Fruit fly (Drosophila melanogaster) whole organism, embryonic: ENCODE data around the gene Atg5.

Experiments
- Abd-B ChIP-seq: fragments of 200-800 bp; sonication (Bioruptor generic); optimal IDR thresholded peaks from 2 replicates; lab custom pipeline; 2018; ENCODE audit warnings: missing biosample characterization, mild to moderate bottlenecking, missing genetic modification characterization, moderate library complexity
- Atf-2 ChIP-seq: fragments of 200-800 bp; sonication (Bioruptor generic); optimal IDR thresholded peaks from 2 replicates; lab custom pipeline; 2016; ENCODE audit warnings: missing biosample characterization, missing genetic modification characterization
- CG10321 ChIP-seq: fragments of 200-800 bp; sonication (Bioruptor generic); IDR thresholded peaks from 2 replicates; pipeline ENCODE4 v1.3.6; 2022; ENCODE audit warnings: missing biosample characterization, missing genetic modification characterization
- CG10979 ChIP-seq: fragments of 200-800 bp; sonication (Bioruptor generic); optimal IDR thresholded peaks from 2 replicates; lab custom pipeline; 2018; ENCODE audit warnings: missing biosample characterization, mild to moderate bottlenecking, missing genetic modification characterization, moderate library complexity
- CG11695 ChIP-seq: fragments of 200-800 bp; sonication (Bioruptor generic); IDR thresholded peaks from 3 replicates; pipeline ENCODE4 v1.3.6; 2022; ENCODE audit warnings: missing biosample characterization, missing genetic modification characterization
- CG13624 ChIP-seq: fragments of 200-800 bp; sonication (Bioruptor generic); optimal IDR thresholded peaks from 2 replicates; lab custom pipeline; 2016; ENCODE audit warnings: missing biosample characterization, missing genetic modification characterization
- CG14860 ChIP-seq: fragments of 200-800 bp; sonication (Bioruptor generic); IDR thresholded peaks from 3 replicates; pipeline ENCODE4 v1.3.6; 2022; ENCODE audit warnings: missing biosample characterization, missing genetic modification characterization; ENCODE audit not compliant: partially characterized antibody
- CG1529 ChIP-seq: fragments of 200-800 bp; sonication (Bioruptor generic); optimal IDR thresholded peaks from 3 replicates; lab custom pipeline; 2018; ENCODE audit warnings: missing biosample characterization, missing genetic modification characterization
- CG17385 ChIP-seq: fragments of 200-800 bp; sonication (Bioruptor generic); optimal IDR thresholded peaks from 3 replicates; lab custom pipeline; 2018; ENCODE audit warnings: missing biosample characterization, mild to moderate bottlenecking, missing genetic modification characterization
- CG1792 ChIP-seq: fragments of 200-800 bp; sonication (Bioruptor generic); optimal IDR thresholded peaks from 2 replicates; lab custom pipeline; 2016; ENCODE audit warnings: missing biosample characterization, missing genetic modification characterization
- CG18011 ChIP-seq: fragments of 200-800 bp; sonication (Bioruptor generic); optimal IDR thresholded peaks from 2 replicates; lab custom pipeline; 2017; ENCODE audit warnings: missing biosample characterization, missing genetic modification characterization, mild to moderate bottlenecking, moderate library complexity, missing genotype
- CG1832 ChIP-seq: fragments of 200-800 bp; sonication (Bioruptor generic); optimal IDR thresholded peaks from 2 replicates; lab custom pipeline; 2017; ENCODE audit warnings: missing biosample characterization, mild to moderate bottlenecking, missing genetic modification characterization, inconsistent platforms
- CG31224 ChIP-seq: fragments of 200-800 bp; sonication (Bioruptor generic); IDR thresholded peaks from 2 replicates; pipeline ENCODE4 v1.3.6; 2022; ENCODE audit warnings: missing biosample characterization, missing genetic modification characterization
- CG32772 ChIP-seq: fragments of 200-800 bp; sonication (Bioruptor generic); IDR thresholded peaks from 2 replicates; pipeline ENCODE4 v1.3.6; 2022; ENCODE audit warnings: missing biosample characterization, missing genetic modification characterization
- CG4617 ChIP-seq: fragments of 200-800 bp; sonication (Bioruptor generic); optimal IDR thresholded peaks from 3 replicates; lab custom pipeline; 2016; ENCODE audit warnings: missing biosample characterization, missing genetic modification characterization, borderline replicate concordance
- CG6654 ChIP-seq: fragments of 200-800 bp; sonication (Bioruptor generic); optimal IDR thresholded peaks from 2 replicates; lab custom pipeline; 2017; ENCODE audit warnings: missing biosample characterization, mild to moderate bottlenecking, missing genetic modification characterization
- CG8089 ChIP-seq: fragments of 200-800 bp; sonication (Bioruptor generic); optimal IDR thresholded peaks from 3 replicates; lab custom pipeline; 2016; ENCODE audit warnings: missing biosample characterization, missing genetic modification characterization
- CG8290 ChIP-seq, 3 experiments: fragments of 200-800 bp; sonication (Bioruptor generic); optimal IDR thresholded peaks; 2 replicates each; lab custom pipeline; 2016 to 2019; ENCODE audit warnings: missing biosample characterization in 3 of 3, missing genetic modification characterization in 3 of 3, mild to moderate bottlenecking in 2 of 3, moderate library complexity in 1 of 3
- CG9797 ChIP-seq: fragments of 200-800 bp; sonication (Bioruptor generic); optimal IDR thresholded peaks from 3 replicates; lab custom pipeline; 2018; ENCODE audit warnings: missing biosample characterization, mild to moderate bottlenecking, missing genetic modification characterization
- Ets97D ChIP-seq: fragments of 200-800 bp; sonication (Bioruptor generic); optimal IDR thresholded peaks from 3 replicates; lab custom pipeline; 2016; ENCODE audit warnings: missing biosample characterization, missing genetic modification characterization
- Hr39 ChIP-seq: fragments of >200 bp; optimal IDR thresholded peaks from 2 replicates; lab custom pipeline; 2017
- Kr ChIP-seq: fragments of 200-800 bp; sonication (Bioruptor generic); optimal IDR thresholded peaks from 2 replicates; lab custom pipeline; 2017; ENCODE audit warnings: missing biosample characterization, mild to moderate bottlenecking, missing genetic modification characterization
- MESR4 ChIP-seq: fragments of 200-800 bp; sonication (Bioruptor generic); optimal IDR thresholded peaks from 2 replicates; lab custom pipeline; 2018; ENCODE audit warnings: missing biosample characterization, mild to moderate bottlenecking, missing genetic modification characterization, moderate library complexity
- Poxn ChIP-seq: fragments of 200-800 bp; sonication (Bioruptor generic); IDR thresholded peaks from 2 replicates; pipeline ENCODE4 v1.3.6; 2022; ENCODE audit warnings: missing biosample characterization, missing genetic modification characterization
- Sox102F ChIP-seq: fragments of 200-800 bp; sonication (Bioruptor generic); optimal IDR thresholded peaks from 2 replicates; lab custom pipeline; 2018; ENCODE audit warnings: missing biosample characterization, mild to moderate bottlenecking, missing genetic modification characterization, moderate library complexity
- Spps ChIP-seq: fragments of 200-800 bp; sonication (Bioruptor generic); optimal IDR thresholded peaks from 2 replicates; lab custom pipeline; 2018; ENCODE audit warnings: missing biosample characterization, mild to moderate bottlenecking, missing genetic modification characterization
- Sry-β ChIP-seq: fragments of 200-800 bp; sonication (Bioruptor generic); optimal IDR thresholded peaks from 2 replicates; lab custom pipeline; 2018; ENCODE audit warnings: missing biosample characterization, mild to moderate bottlenecking, missing genetic modification characterization, moderate library complexity
- Sry-δ ChIP-seq: fragments of 200-800 bp; sonication (Bioruptor generic); optimal IDR thresholded peaks from 2 replicates; lab custom pipeline; 2016; ENCODE audit warnings: missing biosample characterization, missing genetic modification characterization
- al ChIP-seq: fragments of 200-800 bp; sonication (Bioruptor generic); IDR thresholded peaks from 2 replicates; pipeline ENCODE4 v1.3.6; 2022; ENCODE audit warnings: missing biosample characterization, missing genetic modification characterization
- bigmax ChIP-seq: fragments of 200-800 bp; sonication (Bioruptor generic); optimal IDR thresholded peaks from 2 replicates; lab custom pipeline; 2018; ENCODE audit warnings: missing biosample characterization, mild to moderate bottlenecking, missing genetic modification characterization
- corto ChIP-seq: fragments of 200-800 bp; sonication (Bioruptor generic); optimal IDR thresholded peaks from 2 replicates; lab custom pipeline; 2016; ENCODE audit warnings: missing biosample characterization, mild to moderate bottlenecking, missing genetic modification characterization, moderate library complexity
- crc ChIP-seq: fragments of 200-800 bp; sonication (Bioruptor generic); optimal IDR thresholded peaks from 2 replicates; lab custom pipeline; 2016; ENCODE audit warnings: missing biosample characterization, missing genetic modification characterization
- eyg ChIP-seq: fragments of 200-800 bp; sonication (Bioruptor generic); optimal IDR thresholded peaks from 3 replicates; lab custom pipeline; 2016; ENCODE audit warnings: missing biosample characterization, missing genetic modification characterization
- fd3F ChIP-seq: fragments of 200-800 bp; sonication (Bioruptor generic); optimal IDR thresholded peaks from 2 replicates; lab custom pipeline; 2018; ENCODE audit warnings: missing biosample characterization, mild to moderate bottlenecking, missing genetic modification characterization, moderate library complexity
- fd64A ChIP-seq: fragments of 200-800 bp; sonication (Bioruptor generic); optimal IDR thresholded peaks from 3 replicates; lab custom pipeline; 2018; ENCODE audit warnings: missing biosample characterization, mild to moderate bottlenecking, missing genetic modification characterization
- grn ChIP-seq: fragments of 200-800 bp; sonication (Bioruptor generic); optimal IDR thresholded peaks from 3 replicates; lab custom pipeline; 2017; ENCODE audit warnings: missing biosample characterization, missing genetic modification characterization
- gro ChIP-seq: fragments of 200-800 bp; sonication (Bioruptor generic); optimal IDR thresholded peaks from 2 replicates; lab custom pipeline; 2016; ENCODE audit warnings: missing biosample characterization, missing genetic modification characterization
- her ChIP-seq: fragments of 200-800 bp; sonication (Bioruptor generic); optimal IDR thresholded peaks from 2 replicates; lab custom pipeline; 2016; ENCODE audit warnings: missing biosample characterization, missing genetic modification characterization
- insv ChIP-seq, 2 experiments: fragments of 200-800 bp; sonication (Bioruptor generic); optimal IDR thresholded peaks; 3 replicates each; lab custom pipeline; 2016 to 2018; ENCODE audit warnings: missing biosample characterization in 2 of 2, missing genetic modification characterization in 2 of 2
- jing ChIP-seq: fragments of 200-800 bp; sonication (Bioruptor generic); optimal IDR thresholded peaks from 2 replicates; lab custom pipeline; 2018; ENCODE audit warnings: missing biosample characterization, mild to moderate bottlenecking, missing genetic modification characterization
- oc ChIP-seq: fragments of 200-800 bp; sonication (Bioruptor generic); optimal IDR thresholded peaks from 2 replicates; lab custom pipeline; 2018; ENCODE audit warnings: missing biosample characterization, mild to moderate bottlenecking, missing genetic modification characterization, moderate library complexity
- org-1 ChIP-seq: fragments of 200-800 bp; sonication (Bioruptor generic); optimal IDR thresholded peaks from 2 replicates; lab custom pipeline; 2017; ENCODE audit warnings: missing biosample characterization, missing genetic modification characterization
- pita ChIP-seq: fragments of 200-800 bp; sonication (Bioruptor generic); optimal IDR thresholded peaks from 2 replicates; lab custom pipeline; 2017; ENCODE audit warnings: missing biosample characterization, mild to moderate bottlenecking, missing genetic modification characterization
- psq ChIP-seq: fragments of 200-800 bp; sonication (Bioruptor generic); optimal IDR thresholded peaks from 2 replicates; lab custom pipeline; 2017; ENCODE audit warnings: missing biosample characterization, missing genetic modification characterization
- pzg ChIP-seq: fragments of 200-800 bp; sonication (Bioruptor generic); optimal IDR thresholded peaks from 3 replicates; lab custom pipeline; 2018; ENCODE audit warnings: missing biosample characterization, mild to moderate bottlenecking, missing genetic modification characterization, moderate library complexity
- slbo ChIP-seq: fragments of 200-800 bp; sonication (Bioruptor generic); IDR thresholded peaks from 2 replicates; pipeline ENCODE4 v1.3.6; 2022; ENCODE audit warnings: missing biosample characterization, missing genetic modification characterization
- sug ChIP-seq: fragments of 200-800 bp; optimal IDR thresholded peaks from 2 replicates; lab custom pipeline; 2019; ENCODE audit warnings: missing biosample characterization, mild to moderate bottlenecking, missing genetic modification characterization, moderate library complexity
- tll ChIP-seq, 2 experiments: fragments of 200-800 bp in 1 of 2; fragments of >200 bp in 1 of 2; sonication (Bioruptor generic) in 1 of 2; optimal IDR thresholded peaks; 2 replicates each; lab custom pipeline; 2017 to 2019; ENCODE audit warnings: missing biosample characterization in 2 of 2, missing genetic modification characterization in 2 of 2, mild to moderate bottlenecking in 1 of 2, moderate library complexity in 1 of 2
- ttk ChIP-seq: fragments of 200-800 bp; sonication (Bioruptor generic); IDR thresholded peaks from 2 replicates; pipeline ENCODE4 v2.1.2; 2022; ENCODE audit warnings: missing biosample characterization, missing genetic modification characterization
- unpg ChIP-seq: fragments of 200-800 bp; sonication (Bioruptor generic); optimal IDR thresholded peaks from 3 replicates; lab custom pipeline; 2018; ENCODE audit warnings: missing biosample characterization, mild to moderate bottlenecking, missing genetic modification characterization, moderate library complexity

The Atg5 gene

DNA sequence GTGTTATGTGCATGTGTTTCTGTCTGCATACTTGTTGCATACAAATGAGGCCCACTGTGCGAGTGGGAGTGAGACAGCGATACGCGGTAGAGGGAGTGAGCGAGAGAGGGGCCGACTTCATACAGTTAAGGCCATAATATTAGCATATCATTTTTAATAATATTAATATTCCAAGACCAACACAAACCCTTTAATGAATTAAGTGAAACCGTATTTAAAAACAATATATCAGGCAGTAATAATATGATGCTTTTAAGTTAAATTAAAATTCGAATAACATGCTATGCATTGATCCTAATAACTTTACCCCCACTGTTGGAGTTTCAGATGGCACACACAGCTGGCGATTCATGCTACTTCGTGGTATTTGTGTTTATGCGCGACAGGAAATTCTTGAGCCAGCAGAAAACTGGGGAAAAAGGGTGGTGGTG lies 1.3 kb upstream of the Atg5 start (continued):
- peak; percentile 83 for TF ChIP-seq CG4617 (GFP tag; lab: Kevin White, UChicago)
- peak; percentile 67 for TF ChIP-seq CG1832 (GFP tag; lab: Kevin White, UChicago)
- peak; percentile 64 for TF ChIP-seq CG8089 (GFP tag; lab: Kevin White, UChicago)
- TF ChIP-seq MESR4 (GFP tag; lab: Kevin White, UChicago) = peak; percentile 46
- TF ChIP-seq al = peak; percentile 78
- TF ChIP-seq slbo (GFP tag; lab: Robert Waterston, UW) = peak; percentile 93
- peak; percentile 28 for TF ChIP-seq Sry-δ (GFP tag; lab: Kevin White, UChicago)
- peak; percentile 51 for TF ChIP-seq CG9797
- no peak for TF ChIP-seq Hr39 (lab: Kevin White, UChicago)
- peak; percentile 68 for TF ChIP-seq bigmax
- peak; percentile 75 for TF ChIP-seq CG18011 (GFP tag; lab: Kevin White, UChicago)
- TF ChIP-seq Kr (GFP tag; lab: Kevin White, UChicago) = peak; percentile 88
- peak; percentile 75 for TF ChIP-seq psq
- peak; percentile 94 for TF ChIP-seq org-1 (GFP tag; lab: Kevin White, UChicago)
- no peak for TF ChIP-seq CG14860 (GFP tag; lab: Robert Waterston, UW)
- TF ChIP-seq tll (GFP tag; optimal IDR thresholded peaks at IDR 0.05; lab: Kevin White, UChicago) = peak in 1 of 2 experiments; percentile 70
- peak; percentile 95 for TF ChIP-seq CG1529
- peak; percentile 77 for TF ChIP-seq CG6654 (GFP tag; lab: Kevin White, UChicago)
- peak; percentile 88 for TF ChIP-seq jing (GFP tag; lab: Kevin White, UChicago)
- peak; percentile 67 for TF ChIP-seq Ets97D (GFP tag; lab: Kevin White, UChicago)
- TF ChIP-seq fd3F (GFP tag; lab: Kevin White, UChicago) = peak; percentile 90
- peak; percentile 76 for TF ChIP-seq grn (GFP tag; lab: Kevin White, UChicago)
- TF ChIP-seq CG8290 (GFP tag; optimal IDR thresholded peaks at IDR 0.05; lab: Kevin White, UChicago) = peak; percentile 94
- peak; percentile 81 to 87 for TF ChIP-seq CG8290 (tag; optimal IDR thresholded peaks at IDR 0.05; lab: Kevin White, UChicago)
- TF ChIP-seq eyg (GFP tag; lab: Kevin White, UChicago) = peak; percentile 64
- peak; percentile 81 for TF ChIP-seq CG31224 (GFP tag; lab: Robert Waterston, UW)
- TF ChIP-seq pita (GFP tag; lab: Kevin White, UChicago) = no peak
- TF ChIP-seq fd64A (GFP tag; lab: Kevin White, UChicago) = peak; percentile 93
- peak; percentile 93 for TF ChIP-seq Abd-B (GFP tag; lab: Kevin White, UChicago)
- TF ChIP-seq unpg = peak; percentile 98
- TF ChIP-seq CG17385 (GFP tag; lab: Kevin White, UChicago) = peak; percentile 94
- TF ChIP-seq pzg (GFP tag; lab: Kevin White, UChicago) = peak; percentile 11
- TF ChIP-seq CG13624 (GFP tag; lab: Kevin White, UChicago) = peak; percentile 60
- peak; percentile 59 for TF ChIP-seq Sry-β (GFP tag; lab: Kevin White, UChicago)
- TF ChIP-seq CG10979 (tag; lab: Kevin White, UChicago) = peak; percentile 99
- peak; percentile 94 for TF ChIP-seq ttk
- peak; percentile 97 for TF ChIP-seq Spps (tag; lab: Kevin White, UChicago)
- peak; percentile 68 for TF ChIP-seq CG1792 (GFP tag; lab: Kevin White, UChicago)
- TF ChIP-seq oc (tag; lab: Kevin White, UChicago) = peak; percentile 98
- TF ChIP-seq insv (GFP tag; optimal IDR thresholded peaks at IDR 0.05; lab: Kevin White, UChicago) = peak in 1 of 2 experiments; percentile 75
- peak; percentile 97 for TF ChIP-seq CG11695 (GFP tag; lab: Robert Waterston, UW)
- peak; percentile 85 for TF ChIP-seq sug
- 0 out of 2 replicates have a peak, but pooled peaks have one; percentile 24 for TF ChIP-seq Poxn
- peak; percentile 70 for TF ChIP-seq Atf-2
- peak; percentile 97 for TF ChIP-seq Sox102F
- TF ChIP-seq corto (GFP tag; lab: Kevin White, UChicago) = peak; percentile 85
- TF ChIP-seq CG10321 (GFP tag; lab: Robert Waterston, UW) = peak; percentile 79
- peak; percentile 94 for TF ChIP-seq CG32772
- no peak for TF ChIP-seq her
- peak; percentile 38 for TF ChIP-seq gro (GFP tag; lab: Kevin White, UChicago)
- TF ChIP-seq crc (GFP tag; lab: Kevin White, UChicago) = peak; percentile 65
